Fruit fly (Drosophila melanogaster): ENCODE results near the gene OtopLa.

OtopLa gene

dm6 chrX:5679079-5679932, 31.0 kb upstream of the OtopLa start (continued):
- 0 out of 2 replicates have a peak, but pooled peaks have one; percentile 40 for TF ChIP-seq ttk (GFP tag; IDR thresholded peaks at IDR 0.05)
- no peak for TF ChIP-seq fd3F (GFP tag; optimal IDR thresholded peaks at IDR 0.05)
- TF ChIP-seq Drgx (GFP tag; IDR thresholded peaks at IDR 0.05), result peak; percentile 51; the same call in 1 of the 2 replicates
- TF ChIP-seq CG16813 (GFP tag; IDR thresholded peaks at IDR 0.05; ENCODE audit: partially characterized antibody), result no peak
- TF ChIP-seq cato (GFP tag; optimal IDR thresholded peaks at IDR 0.05; ENCODE audit: borderline replicate concordance), result no peak
- peak; percentile 38; the same call in 1 of the 2 replicates for TF ChIP-seq HLH3B (GFP tag; IDR thresholded peaks at IDR 0.05)
- TF ChIP-seq kah (GFP tag; optimal IDR thresholded peaks at IDR 0.05), result no peak
- TF ChIP-seq CG7745 (tag; optimal IDR thresholded peaks at IDR 0.05), result no peak
- TF ChIP-seq Rx (GFP tag; IDR thresholded peaks at IDR 0.05), result 0 out of 2 replicates have a peak, but pooled peaks have one; percentile 28
- TF ChIP-seq CG1602 (GFP tag; optimal IDR thresholded peaks at IDR 0.05), result peak; percentile 17
- no peak for TF ChIP-seq Doc3 (GFP tag; IDR thresholded peaks at IDR 0.05; ENCODE audit: partially characterized antibody)
- no peak for TF ChIP-seq hbn (GFP tag; IDR thresholded peaks at IDR 0.05; ENCODE audit: partially characterized antibody)
- TF ChIP-seq CG9437 (GFP tag; optimal IDR thresholded peaks at IDR 0.05), result peak; percentile 35
- peak; percentile 40; the same call in 1 of the 2 replicates for TF ChIP-seq CG32772 (GFP tag; IDR thresholded peaks at IDR 0.05)
- TF ChIP-seq CG5180 (GFP tag; optimal IDR thresholded peaks at IDR 0.05), result no peak
- no peak for TF ChIP-seq CG4282 (GFP tag; optimal IDR thresholded peaks at IDR 0.05)
- no peak for TF ChIP-seq slou (GFP tag; optimal IDR thresholded peaks at IDR 0.05)
- no peak for TF ChIP-seq CG10147 (GFP tag; optimal IDR thresholded peaks at IDR 0.05)
- TF ChIP-seq CG10209 (GFP tag; optimal IDR thresholded peaks at IDR 0.05), result peak; percentile 7
- no peak for TF ChIP-seq peb (GFP tag; IDR thresholded peaks at IDR 0.05)
- TF ChIP-seq pzg (GFP tag; optimal IDR thresholded peaks at IDR 0.05), result no peak
- TF ChIP-seq gcm2 (GFP tag; optimal IDR thresholded peaks at IDR 0.05), result no peak
- TF ChIP-seq odd (GFP tag; optimal IDR thresholded peaks at IDR 0.05), result no peak
- no peak for TF ChIP-seq Lpt (GFP tag; optimal IDR thresholded peaks at IDR 0.05)
- TF ChIP-seq CG14667 (GFP tag; IDR thresholded peaks at IDR 0.05), result no peak
- no peak for TF ChIP-seq corto (GFP tag; optimal IDR thresholded peaks at IDR 0.05)
- no peak for TF ChIP-seq CG14441 (GFP tag; IDR thresholded peaks at IDR 0.05)
- TF ChIP-seq Side (GFP tag; optimal IDR thresholded peaks at IDR 0.05), result no peak
- TF ChIP-seq pros (GFP tag; optimal IDR thresholded peaks at IDR 0.05), result no peak
- no peak for TF ChIP-seq CG2678 (tag; optimal IDR thresholded peaks at IDR 0.05)
- TF ChIP-seq CG5245 (GFP tag; optimal IDR thresholded peaks at IDR 0.05), result peak; percentile 3
- no peak for TF ChIP-seq Dll (GFP tag; IDR thresholded peaks at IDR 0.05; ENCODE audit: partially characterized antibody)
- no peak for TF ChIP-seq Dref (GFP tag; IDR thresholded peaks at IDR 0.05)
- TF ChIP-seq CG15514 (GFP tag; optimal IDR thresholded peaks at IDR 0.05), result peak; percentile 6
- no peak for TF ChIP-seq HmgD (GFP tag; optimal IDR thresholded peaks at IDR 0.05)
- peak; percentile 57; the same call in 1 of the 2 replicates for TF ChIP-seq Awh (GFP tag; IDR thresholded peaks at IDR 0.05)
- TF ChIP-seq B-H1 (GFP tag; IDR thresholded peaks at IDR 0.05), result 0 out of 3 replicates have a peak, but pooled peaks have one; percentile 20
- TF ChIP-seq CG1647 (GFP tag; optimal IDR thresholded peaks at IDR 0.05), result no peak
- TF ChIP-seq Stat92E (GFP tag; optimal IDR thresholded peaks at IDR 0.05), result no peak
- no peak for TF ChIP-seq Neu2 (GFP tag; optimal IDR thresholded peaks at IDR 0.05; ENCODE audit: borderline replicate concordance)
- TF ChIP-seq esg (GFP tag; conservative IDR thresholded peaks at IDR 0.05), result no peak
- peak; percentile 32 for TF ChIP-seq pum (GFP tag; optimal IDR thresholded peaks at IDR 0.05)
- peak; percentile 31 for TF ChIP-seq CoRest (tag; optimal IDR thresholded peaks at IDR 0.05)
- TF ChIP-seq CG17385 (GFP tag; optimal IDR thresholded peaks at IDR 0.05), result peak; percentile 28
- TF ChIP-seq lola (GFP tag; optimal IDR thresholded peaks at IDR 0.05), result peak in 1 of 3 experiments; percentile 72
- peak; percentile 72 for TF ChIP-seq phol (tag; optimal IDR thresholded peaks at IDR 0.05)
- TF ChIP-seq CG1233 (GFP tag; optimal IDR thresholded peaks at IDR 0.05), result peak; percentile 10
